Fruit fly (Drosophila melanogaster) whole organism, embryonic: ENCODE data around the gene miple2.

Source experiments
- BEAF-32 ChIP-seq: fragments of 200-800 bp; sonication (Bioruptor generic); optimal IDR thresholded peaks from 3 replicates; lab custom pipeline; 2017; ENCODE audit warnings: missing biosample characterization, missing genetic modification characterization, mild to moderate bottlenecking, moderate library complexity, missing genetic modification reagents
- CG11456 ChIP-seq: fragments of 200-800 bp; sonication (Bioruptor generic); IDR thresholded peaks from 3 replicates; pipeline ENCODE4 v1.3.6; 2022; ENCODE audit warnings: missing biosample characterization, missing genetic modification characterization
- CG1233 ChIP-seq: fragments of 200-800 bp; sonication (Bioruptor generic); optimal IDR thresholded peaks from 4 replicates; lab custom pipeline; 2018; ENCODE audit warnings: missing biosample characterization, mild to moderate bottlenecking, missing genetic modification characterization
- CG12769 ChIP-seq: fragments of 200-800 bp; sonication (Bioruptor generic); optimal IDR thresholded peaks from 2 replicates; lab custom pipeline; 2019; ENCODE audit warnings: missing biosample characterization, mild to moderate bottlenecking, missing genetic modification characterization, moderate library complexity
- CG13287 ChIP-seq: fragments of 200-800 bp; sonication (Bioruptor generic); IDR thresholded peaks from 2 replicates; pipeline ENCODE4 v1.3.6; 2022; ENCODE audit warnings: missing biosample characterization, missing genetic modification characterization; ENCODE audit not compliant: partially characterized antibody
- CG14014 ChIP-seq: fragments of 200-800 bp; sonication (Bioruptor generic); IDR thresholded peaks from 2 replicates; pipeline ENCODE4 v1.3.6; 2022; ENCODE audit warnings: missing biosample characterization, missing genetic modification characterization
- CG17359 ChIP-seq: fragments of 200-800 bp; sonication (Bioruptor generic); optimal IDR thresholded peaks from 3 replicates; lab custom pipeline; 2018; ENCODE audit warnings: missing biosample characterization, mild to moderate bottlenecking, missing genetic modification characterization, moderate library complexity
- CG17361 ChIP-seq: fragments of 200-800 bp; sonication (Bioruptor generic); IDR thresholded peaks from 3 replicates; pipeline ENCODE4 v1.3.6; 2022; ENCODE audit warnings: missing biosample characterization, missing genetic modification characterization
- CG2120 ChIP-seq: fragments of 200-800 bp; sonication (Bioruptor generic); optimal IDR thresholded peaks from 3 replicates; lab custom pipeline; 2016; ENCODE audit warnings: missing biosample characterization, missing genetic modification characterization
- CG31441 ChIP-seq: fragments of 200-800 bp; sonication (Bioruptor generic); IDR thresholded peaks from 2 replicates; pipeline ENCODE4 v1.3.6; 2022; ENCODE audit warnings: missing biosample characterization, missing genetic modification characterization
- CG3407 ChIP-seq: fragments of 200-800 bp; sonication (Bioruptor generic); optimal IDR thresholded peaks from 2 replicates; lab custom pipeline; 2018; ENCODE audit warnings: missing biosample characterization, mild to moderate bottlenecking, missing genetic modification characterization
- CG3847 ChIP-seq: fragments of 200-800 bp; sonication (Bioruptor generic); IDR thresholded peaks from 2 replicates; pipeline ENCODE4 v1.3.6; 2022; ENCODE audit warnings: missing biosample characterization, missing genetic modification characterization
- CG4617 ChIP-seq: fragments of 200-800 bp; sonication (Bioruptor generic); optimal IDR thresholded peaks from 3 replicates; lab custom pipeline; 2016; ENCODE audit warnings: missing biosample characterization, missing genetic modification characterization, borderline replicate concordance
- CG6254 ChIP-seq: fragments of 200-800 bp; sonication (Bioruptor generic); optimal IDR thresholded peaks from 3 replicates; lab custom pipeline; 2017; ENCODE audit warnings: mild to moderate bottlenecking, missing biosample characterization, missing genetic modification reagents, missing genetic modification characterization
- CG6791 ChIP-seq: fragments of 200-800 bp; sonication (Bioruptor generic); IDR thresholded peaks from 3 replicates; pipeline ENCODE4 v1.3.6; 2022; ENCODE audit warnings: missing biosample characterization, missing genetic modification characterization; ENCODE audit not compliant: partially characterized antibody
- CG7839 ChIP-seq: fragments of 200-800 bp; sonication (Bioruptor generic); optimal IDR thresholded peaks from 3 replicates; lab custom pipeline; 2018; ENCODE audit warnings: missing biosample characterization, mild to moderate bottlenecking, missing genetic modification characterization, moderate library complexity
- CG7987 ChIP-seq: fragments of 200-800 bp; sonication (Bioruptor generic); optimal IDR thresholded peaks from 2 replicates; lab custom pipeline; 2018; ENCODE audit warnings: missing biosample characterization, mild to moderate bottlenecking, missing genetic modification characterization, moderate library complexity
- CG8924 ChIP-seq: fragments of 200-800 bp; optimal IDR thresholded peaks from 3 replicates; lab custom pipeline; 2019; ENCODE audit warnings: missing biosample characterization, mild to moderate bottlenecking, missing genetic modification characterization, moderate library complexity
- HLH54F ChIP-seq: fragments of 200-800 bp; sonication (Bioruptor generic); optimal IDR thresholded peaks from 3 replicates; lab custom pipeline; 2016; ENCODE audit warnings: missing biosample characterization, missing genetic modification characterization
- HmgD ChIP-seq: fragments of 200-800 bp; sonication (Bioruptor generic); optimal IDR thresholded peaks from 3 replicates; lab custom pipeline; 2016; ENCODE audit warnings: missing biosample characterization, missing genetic modification characterization
- Hr78 ChIP-seq, 2 experiments: fragments of 200-800 bp in 1 of 2; fragments of >200 bp in 1 of 2; sonication (Bioruptor generic) in 1 of 2; optimal IDR thresholded peaks; 2 replicates each; lab custom pipeline; 2017 to 2019; ENCODE audit warnings: missing biosample characterization in 2 of 2, missing genetic modification characterization in 2 of 2, mild to moderate bottlenecking in 1 of 2, moderate library complexity in 1 of 2
- Lim3 ChIP-seq: fragments of 200-800 bp; sonication (Bioruptor generic); IDR thresholded peaks from 2 replicates; pipeline ENCODE4 v1.3.6; 2022; ENCODE audit warnings: missing biosample characterization, missing genetic modification characterization
- Med ChIP-seq: fragments of 200-800 bp; sonication (Bioruptor generic); peaks from one replicate; lab custom pipeline; 2016; ENCODE audit warnings: missing biosample characterization, missing genetic modification characterization, mild to moderate bottlenecking, inconsistent platforms, moderate library complexity
- Neu2 ChIP-seq: fragments of 200-800 bp; sonication (Bioruptor generic); optimal IDR thresholded peaks from 3 replicates; lab custom pipeline; 2016; ENCODE audit warnings: missing biosample characterization, missing genetic modification characterization, borderline replicate concordance
- TFAM ChIP-seq: fragments of 200-800 bp; sonication (Bioruptor generic); optimal IDR thresholded peaks from 2 replicates; lab custom pipeline; 2017; ENCODE audit warnings: missing biosample characterization, missing genetic modification characterization, inconsistent platforms
- YL-1 ChIP-seq: fragments of 200-800 bp; sonication (Bioruptor generic); optimal IDR thresholded peaks from 3 replicates; lab custom pipeline; 2017; ENCODE audit warnings: missing biosample characterization, mild to moderate bottlenecking, missing genetic modification characterization
- ash1 ChIP-seq: fragments of 200-800 bp; sonication (Bioruptor generic); optimal IDR thresholded peaks from 2 replicates; lab custom pipeline; 2018; ENCODE audit warnings: missing biosample characterization, mild to moderate bottlenecking, missing genetic modification characterization
- ci ChIP-seq: fragments of 200-800 bp; sonication (Bioruptor generic); IDR thresholded peaks from 3 replicates; pipeline ENCODE4 v1.3.6; 2022; ENCODE audit warnings: missing biosample characterization, missing genetic modification characterization
- ftz-f1 ChIP-seq: fragments of 200-800 bp; sonication (Bioruptor generic); optimal IDR thresholded peaks from 2 replicates; lab custom pipeline; 2016; ENCODE audit warnings: missing biosample characterization, missing genetic modification characterization
- her ChIP-seq: fragments of 200-800 bp; sonication (Bioruptor generic); optimal IDR thresholded peaks from 2 replicates; lab custom pipeline; 2016; ENCODE audit warnings: missing biosample characterization, missing genetic modification characterization
- insv ChIP-seq, 2 experiments: fragments of 200-800 bp; sonication (Bioruptor generic); optimal IDR thresholded peaks; 3 replicates each; lab custom pipeline; 2016 to 2018; ENCODE audit warnings: missing biosample characterization in 2 of 2, missing genetic modification characterization in 2 of 2
- kni ChIP-seq: fragments of 200-800 bp; sonication (Bioruptor generic); optimal IDR thresholded peaks from 3 replicates; lab custom pipeline; 2017; ENCODE audit warnings: mild to moderate bottlenecking, missing biosample characterization, missing genetic modification reagents, missing genetic modification characterization
- knrl ChIP-seq: fragments of 200-800 bp; sonication (Bioruptor generic); IDR thresholded peaks from 3 replicates; pipeline ENCODE4 v1.3.6; 2022; ENCODE audit warnings: missing biosample characterization, missing genetic modification characterization; ENCODE audit not compliant: partially characterized antibody
- luna ChIP-seq: fragments of 200-800 bp; sonication (Bioruptor generic); optimal IDR thresholded peaks from 2 replicates; lab custom pipeline; 2016; ENCODE audit warnings: missing biosample characterization, missing genetic modification characterization
- mirr ChIP-seq: fragments of 200-800 bp; sonication (Bioruptor generic); optimal IDR thresholded peaks from 3 replicates; lab custom pipeline; 2018; ENCODE audit warnings: missing biosample characterization, mild to moderate bottlenecking, missing genetic modification characterization
- nerfin-1 ChIP-seq: fragments of 200-800 bp; sonication (Bioruptor generic); optimal IDR thresholded peaks from 3 replicates; lab custom pipeline; 2019; ENCODE audit warnings: missing biosample characterization, mild to moderate bottlenecking, missing genetic modification characterization, moderate library complexity
- nmo ChIP-seq: fragments of 200-800 bp; sonication (Bioruptor generic); optimal IDR thresholded peaks from 2 replicates; lab custom pipeline; 2018; ENCODE audit warnings: missing biosample characterization, mild to moderate bottlenecking, missing genetic modification characterization, moderate library complexity
- nom ChIP-seq: fragments of 200-800 bp; sonication (Bioruptor generic); optimal IDR thresholded peaks from 2 replicates; lab custom pipeline; 2017; ENCODE audit warnings: missing biosample characterization, missing genetic modification characterization, mild to moderate bottlenecking, moderate library complexity, missing genetic modification reagents
- onecut ChIP-seq: fragments of 200-800 bp; sonication (Bioruptor generic); IDR thresholded peaks from 2 replicates; pipeline ENCODE4 v1.3.6; 2022; ENCODE audit warnings: missing biosample characterization, missing genetic modification characterization
- pho ChIP-seq: fragments of 200-800 bp; sonication (Bioruptor generic); optimal IDR thresholded peaks from 2 replicates; lab custom pipeline; 2016; ENCODE audit warnings: missing biosample characterization, missing genetic modification characterization
- pita ChIP-seq: fragments of 200-800 bp; sonication (Bioruptor generic); optimal IDR thresholded peaks from 2 replicates; lab custom pipeline; 2017; ENCODE audit warnings: missing biosample characterization, mild to moderate bottlenecking, missing genetic modification characterization
- shn ChIP-seq: fragments of 200-800 bp; sonication (Bioruptor generic); optimal IDR thresholded peaks from 3 replicates; lab custom pipeline; 2016; ENCODE audit warnings: missing biosample characterization, missing genetic modification characterization
- slbo ChIP-seq: fragments of 200-800 bp; sonication (Bioruptor generic); IDR thresholded peaks from 2 replicates; pipeline ENCODE4 v1.3.6; 2022; ENCODE audit warnings: missing biosample characterization, missing genetic modification characterization
- sob ChIP-seq: fragments of 200-800 bp; sonication (Bioruptor generic); IDR thresholded peaks from 2 replicates; pipeline ENCODE4 v1.3.6; 2022; ENCODE audit warnings: missing biosample characterization, missing genetic modification characterization
- sr ChIP-seq: fragments of 200-800 bp; sonication (Bioruptor generic); IDR thresholded peaks from 3 replicates; pipeline ENCODE4 v1.3.6; 2022; ENCODE audit warnings: missing biosample characterization, missing genetic modification characterization
- tll ChIP-seq, 2 experiments: fragments of 200-800 bp in 1 of 2; fragments of >200 bp in 1 of 2; sonication (Bioruptor generic) in 1 of 2; optimal IDR thresholded peaks; 2 replicates each; lab custom pipeline; 2017 to 2019; ENCODE audit warnings: missing biosample characterization in 2 of 2, missing genetic modification characterization in 2 of 2, mild to moderate bottlenecking in 1 of 2, moderate library complexity in 1 of 2
- twi ChIP-seq: fragments of 200-800 bp; optimal IDR thresholded peaks from 2 replicates; lab custom pipeline; 2019; ENCODE audit warnings: missing biosample characterization, mild to moderate bottlenecking, missing genetic modification characterization, moderate library complexity
- vvl ChIP-seq: fragments of 200-800 bp; sonication (Bioruptor generic); IDR thresholded peaks from 2 replicates; pipeline ENCODE4 v1.3.6; 2022; ENCODE audit warnings: missing biosample characterization, missing genetic modification characterization

miple2 gene

dm6 chr3L:292146-292776 lies 21.3 kb downstream of the miple2 start (continued):
- TF ChIP-seq CG7987: peak; percentile 38
- TF ChIP-seq CG14014: peak; percentile 31; the same call in 1 of the 2 replicates
- peak; percentile 10 for TF ChIP-seq pho (GFP tag; lab: Kevin White, UChicago)
- TF ChIP-seq shn (GFP tag; lab: Kevin White, UChicago): peak; percentile 6
- TF ChIP-seq ci (GFP tag; lab: Robert Waterston, UW): peak; percentile 51; the same call in 1 of the 3 replicates
- peak; percentile 52 for TF ChIP-seq twi (tag; lab: Kevin White, UChicago)
- TF ChIP-seq insv (GFP tag; optimal IDR thresholded peaks at IDR 0.05; lab: Kevin White, UChicago): peak in 1 of 2 experiments; percentile 49
- peak; percentile 16 for TF ChIP-seq HmgD (GFP tag; lab: Kevin White, UChicago)
- TF ChIP-seq pita (GFP tag; lab: Kevin White, UChicago): peak; percentile 88
- TF ChIP-seq CG11456 (GFP tag; lab: Robert Waterston, UW): no peak
- peak; percentile 31; the same call in 1 of the 2 replicates for TF ChIP-seq CG31441
- no peak for TF ChIP-seq CG2120 (GFP tag; lab: Kevin White, UChicago)
- TF ChIP-seq Lim3 (GFP tag; lab: Robert Waterston, UW): no peak
- peak; percentile 11 for TF ChIP-seq CG7839 (tag; lab: Kevin White, UChicago)
- TF ChIP-seq CG3847 (GFP tag; lab: Robert Waterston, UW): peak; percentile 44; the same call in 1 of the 2 replicates
- peak in 1 of 2 experiments; percentile 98 for TF ChIP-seq Hr78 (GFP tag; optimal IDR thresholded peaks at IDR 0.05; lab: Kevin White, UChicago)
- TF ChIP-seq CG3407 (GFP tag; lab: Kevin White, UChicago): no peak
- TF ChIP-seq sob (GFP tag; lab: Robert Waterston, UW): peak; percentile 41
- peak in 1 of 2 experiments; percentile 49 for TF ChIP-seq tll (GFP tag; optimal IDR thresholded peaks at IDR 0.05; lab: Kevin White, UChicago)
- TF ChIP-seq slbo (GFP tag; lab: Robert Waterston, UW): no peak
- peak; percentile 25 for TF ChIP-seq CG1233 (GFP tag; lab: Kevin White, UChicago)
- TF ChIP-seq ftz-f1 (GFP tag; lab: Kevin White, UChicago): no peak
- TF ChIP-seq ash1: peak; percentile 11
- TF ChIP-seq luna (GFP tag; lab: Kevin White, UChicago): no peak
- peak; percentile 40 for TF ChIP-seq nerfin-1 (tag; lab: Kevin White, UChicago)
- no peak for TF ChIP-seq CG17359 (tag; lab: Kevin White, UChicago)
- TF ChIP-seq Neu2: peak; percentile 34
- no peak for TF ChIP-seq TFAM (GFP tag; lab: Kevin White, UChicago)
- TF ChIP-seq her (GFP tag; lab: Kevin White, UChicago): peak; percentile 63
- TF ChIP-seq mirr (GFP tag; lab: Kevin White, UChicago): no peak
- peak; percentile 7 for TF ChIP-seq nom (GFP tag; lab: Kevin White, UChicago)
- 0 out of 3 replicates have a peak, but pooled peaks have one; percentile 7 for TF ChIP-seq CG6791 (GFP tag; lab: Robert Waterston, UW)
- peak; percentile 68 for TF ChIP-seq YL-1 (GFP tag; lab: Kevin White, UChicago)
- peak; percentile 42; the same call in 2 of the 3 replicates for TF ChIP-seq knrl
- TF ChIP-seq CG17361 (GFP tag; lab: Robert Waterston, UW): peak; percentile 40; the same call in 1 of the 3 replicates
- TF ChIP-seq CG12769 (tag; lab: Kevin White, UChicago): peak; percentile 86
- TF ChIP-seq kni (GFP tag; lab: Kevin White, UChicago): peak; percentile 56
- peak; percentile 79 for TF ChIP-seq Med
- TF ChIP-seq CG13287 (GFP tag; lab: Robert Waterston, UW): peak; percentile 24; the same call in 1 of the 2 replicates
- TF ChIP-seq sr (GFP tag; lab: Robert Waterston, UW): peak; percentile 60; the same call in 2 of the 3 replicates
- peak; percentile 6 for TF ChIP-seq HLH54F (GFP tag; lab: Kevin White, UChicago)
- TF ChIP-seq CG8924: peak; percentile 63
- TF ChIP-seq CG4617 (GFP tag; lab: Kevin White, UChicago): peak; percentile 59
- peak; percentile 54 for TF ChIP-seq vvl (GFP tag; lab: Robert Waterston, UW)
- peak; percentile 27 for TF ChIP-seq nmo (GFP tag; lab: Kevin White, UChicago)
- TF ChIP-seq CG6254 (GFP tag; lab: Kevin White, UChicago): peak; percentile 28
- TF ChIP-seq onecut: peak; percentile 53; the same call in 1 of the 2 replicates
- TF ChIP-seq BEAF-32 (GFP tag; lab: Kevin White, UChicago): peak; percentile 47
